Fruit fly (Drosophila melanogaster) whole organism, embryonic: ENCODE measurements around the gene Ttc19.

Experiments
- Aef1 ChIP-seq: fragments of 200-800 bp; sonication (Bioruptor generic); IDR thresholded peaks from 3 replicates; pipeline ENCODE4 v1.3.6; 2022; ENCODE audit warnings: missing biosample characterization, missing genetic modification characterization
- Atf6 ChIP-seq: fragments of 200-800 bp; sonication (Bioruptor generic); IDR thresholded peaks from 2 replicates; pipeline ENCODE4 v1.3.6; 2022; ENCODE audit warnings: missing biosample characterization, missing genetic modification characterization
- BEAF-32 ChIP-seq: fragments of 200-800 bp; sonication (Bioruptor generic); optimal IDR thresholded peaks from 3 replicates; lab custom pipeline; 2017; ENCODE audit warnings: missing biosample characterization, missing genetic modification characterization, mild to moderate bottlenecking, moderate library complexity, missing genetic modification reagents
- Blimp-1 ChIP-seq: fragments of 200-800 bp; sonication (Bioruptor generic); optimal IDR thresholded peaks from 3 replicates; lab custom pipeline; 2018; ENCODE audit warnings: missing biosample characterization, missing genetic modification characterization, mild to moderate bottlenecking, moderate library complexity, missing genetic modification reagents
- CG10209 ChIP-seq: fragments of 200-800 bp; sonication (Bioruptor generic); optimal IDR thresholded peaks from 3 replicates; lab custom pipeline; 2017; ENCODE audit warnings: missing biosample characterization, mild to moderate bottlenecking, missing genetic modification characterization, missing genetic modification reagents
- CG12219 ChIP-seq: fragments of 200-800 bp; sonication (Bioruptor generic); optimal IDR thresholded peaks from 3 replicates; lab custom pipeline; 2018; ENCODE audit warnings: missing biosample characterization, mild to moderate bottlenecking, missing genetic modification characterization
- CG12769 ChIP-seq: fragments of 200-800 bp; sonication (Bioruptor generic); optimal IDR thresholded peaks from 2 replicates; lab custom pipeline; 2019; ENCODE audit warnings: missing biosample characterization, mild to moderate bottlenecking, missing genetic modification characterization, moderate library complexity
- CG13424 ChIP-seq: fragments of 200-800 bp; sonication (Bioruptor generic); optimal IDR thresholded peaks from 2 replicates; lab custom pipeline; 2019; ENCODE audit warnings: missing biosample characterization, mild to moderate bottlenecking, missing genetic modification characterization, moderate library complexity
- CG16813 ChIP-seq: fragments of 200-800 bp; sonication (Bioruptor generic); IDR thresholded peaks from 3 replicates; pipeline ENCODE4 v1.3.6; 2022; ENCODE audit warnings: missing biosample characterization, missing genetic modification characterization; ENCODE audit not compliant: partially characterized antibody
- CG17361 ChIP-seq: fragments of 200-800 bp; sonication (Bioruptor generic); IDR thresholded peaks from 3 replicates; pipeline ENCODE4 v1.3.6; 2022; ENCODE audit warnings: missing biosample characterization, missing genetic modification characterization
- CG17385 ChIP-seq: fragments of 200-800 bp; sonication (Bioruptor generic); optimal IDR thresholded peaks from 3 replicates; lab custom pipeline; 2018; ENCODE audit warnings: missing biosample characterization, mild to moderate bottlenecking, missing genetic modification characterization
- CG1792 ChIP-seq: fragments of 200-800 bp; sonication (Bioruptor generic); optimal IDR thresholded peaks from 2 replicates; lab custom pipeline; 2016; ENCODE audit warnings: missing biosample characterization, missing genetic modification characterization
- CG18011 ChIP-seq: fragments of 200-800 bp; sonication (Bioruptor generic); optimal IDR thresholded peaks from 2 replicates; lab custom pipeline; 2017; ENCODE audit warnings: missing biosample characterization, missing genetic modification characterization, mild to moderate bottlenecking, moderate library complexity, missing genotype
- CG2202 ChIP-seq: fragments of 200-800 bp; sonication (Bioruptor generic); optimal IDR thresholded peaks from 2 replicates; lab custom pipeline; 2018; ENCODE audit warnings: missing biosample characterization, mild to moderate bottlenecking, missing genetic modification characterization
- CG30431 ChIP-seq: fragments of 200-800 bp; sonication (Bioruptor generic); optimal IDR thresholded peaks from 2 replicates; lab custom pipeline; 2017; ENCODE audit warnings: missing biosample characterization, missing genetic modification characterization
- CG4360 ChIP-seq: fragments of 200-800 bp; sonication (Bioruptor generic); IDR thresholded peaks from 2 replicates; pipeline ENCODE4 v1.3.6; 2022; ENCODE audit warnings: missing biosample characterization, missing genetic modification characterization
- CG43689 ChIP-seq: fragments of 200-800 bp; sonication (Bioruptor generic); IDR thresholded peaks from 2 replicates; pipeline ENCODE4 v1.3.6; 2022; ENCODE audit warnings: missing biosample characterization, missing genetic modification characterization
- CG7372 ChIP-seq: fragments of 200-800 bp; sonication (Bioruptor generic); IDR thresholded peaks from 2 replicates; pipeline ENCODE4 v1.3.6; 2022; ENCODE audit warnings: missing biosample characterization, missing genetic modification characterization
- CG8281 ChIP-seq: fragments of 200-800 bp; sonication (Bioruptor generic); optimal IDR thresholded peaks from 2 replicates; lab custom pipeline; 2018; ENCODE audit warnings: missing biosample characterization, mild to moderate bottlenecking, missing genetic modification characterization, moderate library complexity
- CG8388 ChIP-seq: fragments of 200-800 bp; sonication (Bioruptor generic); optimal IDR thresholded peaks from 2 replicates; lab custom pipeline; 2019; ENCODE audit warnings: missing biosample characterization, mild to moderate bottlenecking, missing genetic modification characterization, moderate library complexity
- CG8765 ChIP-seq: fragments of 200-800 bp; sonication (Bioruptor generic); IDR thresholded peaks from 2 replicates; pipeline ENCODE4 v1.3.6; 2022; ENCODE audit warnings: missing biosample characterization, missing genetic modification characterization
- CG9727 ChIP-seq: fragments of 200-800 bp; sonication (Bioruptor generic); optimal IDR thresholded peaks from 3 replicates; lab custom pipeline; 2017; ENCODE audit warnings: missing biosample characterization, mild to moderate bottlenecking, missing genetic modification characterization
- Chrac-16 ChIP-seq: fragments of 200-800 bp; sonication (Bioruptor generic); optimal IDR thresholded peaks from 3 replicates; lab custom pipeline; 2016; ENCODE audit warnings: missing biosample characterization, missing genetic modification characterization
- HLHmδ ChIP-seq: fragments of 200-800 bp; sonication (Bioruptor generic); optimal IDR thresholded peaks from 2 replicates; lab custom pipeline; 2018; ENCODE audit warnings: missing biosample characterization, mild to moderate bottlenecking, missing genetic modification characterization, moderate library complexity
- Hand ChIP-seq: fragments of 200-800 bp; sonication (Bioruptor generic); optimal IDR thresholded peaks from 2 replicates; lab custom pipeline; 2017; ENCODE audit warnings: mild to moderate bottlenecking, missing biosample characterization, missing genetic modification reagents, missing genetic modification characterization
- NC2β ChIP-seq: fragments of 200-800 bp; sonication (Bioruptor generic); optimal IDR thresholded peaks from 2 replicates; lab custom pipeline; 2016; ENCODE audit warnings: missing biosample characterization, missing genetic modification characterization
- Six4 ChIP-seq: fragments of 200-800 bp; sonication (Bioruptor generic); optimal IDR thresholded peaks from 2 replicates; lab custom pipeline; 2016; ENCODE audit warnings: missing biosample characterization, missing genetic modification characterization
- Spps ChIP-seq: fragments of 200-800 bp; sonication (Bioruptor generic); optimal IDR thresholded peaks from 2 replicates; lab custom pipeline; 2018; ENCODE audit warnings: missing biosample characterization, mild to moderate bottlenecking, missing genetic modification characterization
- amos ChIP-seq: fragments of 200-800 bp; sonication (Bioruptor generic); IDR thresholded peaks from 2 replicates; pipeline ENCODE4 v1.3.6; 2022; ENCODE audit warnings: missing biosample characterization, missing genetic modification characterization; ENCODE audit not compliant: partially characterized antibody
- bab2 ChIP-seq: fragments of 200-800 bp; sonication (Bioruptor generic); optimal IDR thresholded peaks from 2 replicates; lab custom pipeline; 2016; ENCODE audit warnings: missing biosample characterization, missing genetic modification characterization
- bcd ChIP-seq: fragments of 200-800 bp; sonication (Bioruptor generic); optimal IDR thresholded peaks from 2 replicates; lab custom pipeline; 2017; ENCODE audit warnings: missing biosample characterization, mild to moderate bottlenecking, missing genetic modification characterization
- chinmo ChIP-seq: fragments of 200-800 bp; sonication (Bioruptor generic); IDR thresholded peaks from 4 replicates; pipeline ENCODE4 v1.3.6; 2022; ENCODE audit warnings: missing biosample characterization, missing genetic modification characterization; ENCODE audit not compliant: partially characterized antibody
- dimm ChIP-seq: fragments of 200-800 bp; sonication (Bioruptor generic); IDR thresholded peaks from 2 replicates; pipeline ENCODE4 v1.3.6; 2022; ENCODE audit warnings: missing biosample characterization, missing genetic modification characterization
- dm ChIP-seq: fragments of 200-800 bp; sonication (Bioruptor generic); optimal IDR thresholded peaks from 3 replicates; lab custom pipeline; 2016; ENCODE audit warnings: missing biosample characterization, missing genetic modification characterization
- emc ChIP-seq: fragments of 200-800 bp; sonication (Bioruptor generic); optimal IDR thresholded peaks from 2 replicates; lab custom pipeline; 2016; ENCODE audit warnings: missing biosample characterization, missing genetic modification characterization
- eyg ChIP-seq: fragments of 200-800 bp; sonication (Bioruptor generic); optimal IDR thresholded peaks from 3 replicates; lab custom pipeline; 2016; ENCODE audit warnings: missing biosample characterization, missing genetic modification characterization
- fru ChIP-seq: fragments of >200 bp; optimal IDR thresholded peaks from 2 replicates; lab custom pipeline; 2017
- gt ChIP-seq: fragments of 200-800 bp; sonication (Bioruptor generic); IDR thresholded peaks from 2 replicates; pipeline ENCODE4 v1.3.6; 2022; ENCODE audit warnings: missing biosample characterization, missing genetic modification characterization
- inv ChIP-seq: fragments of 200-800 bp; sonication (Bioruptor generic); IDR thresholded peaks from 2 replicates; pipeline ENCODE4 v1.3.6; 2022; ENCODE audit warnings: missing biosample characterization, missing genetic modification characterization; ENCODE audit not compliant: partially characterized antibody
- mld ChIP-seq: fragments of 200-800 bp; sonication (Bioruptor generic); IDR thresholded peaks from 3 replicates; pipeline ENCODE4 v1.3.6; 2022; ENCODE audit warnings: missing biosample characterization, missing genetic modification characterization; ENCODE audit not compliant: partially characterized antibody
- nmo ChIP-seq: fragments of 200-800 bp; sonication (Bioruptor generic); optimal IDR thresholded peaks from 2 replicates; lab custom pipeline; 2018; ENCODE audit warnings: missing biosample characterization, mild to moderate bottlenecking, missing genetic modification characterization, moderate library complexity
- pho ChIP-seq: fragments of 200-800 bp; sonication (Bioruptor generic); optimal IDR thresholded peaks from 2 replicates; lab custom pipeline; 2016; ENCODE audit warnings: missing biosample characterization, missing genetic modification characterization
- phol ChIP-seq: fragments of 200-800 bp; sonication (Bioruptor generic); optimal IDR thresholded peaks from 3 replicates; lab custom pipeline; 2018; ENCODE audit warnings: missing biosample characterization, mild to moderate bottlenecking, missing genetic modification characterization, moderate library complexity
- pita ChIP-seq: fragments of 200-800 bp; sonication (Bioruptor generic); optimal IDR thresholded peaks from 2 replicates; lab custom pipeline; 2017; ENCODE audit warnings: missing biosample characterization, mild to moderate bottlenecking, missing genetic modification characterization
- rib ChIP-seq: fragments of 200-800 bp; sonication (Bioruptor generic); IDR thresholded peaks from 2 replicates; pipeline ENCODE4 v1.3.6; 2022; ENCODE audit warnings: missing biosample characterization, missing genetic modification characterization
- sisA ChIP-seq: fragments of 200-800 bp; sonication (Bioruptor generic); IDR thresholded peaks from 2 replicates; pipeline ENCODE4 v1.3.6; 2022; ENCODE audit warnings: missing biosample characterization, missing genetic modification characterization
- stwl ChIP-seq: fragments of 200-800 bp; sonication (Bioruptor generic); optimal IDR thresholded peaks from 3 replicates; lab custom pipeline; 2018; ENCODE audit warnings: missing biosample characterization, mild to moderate bottlenecking, missing genetic modification characterization, moderate library complexity
- unpg ChIP-seq: fragments of 200-800 bp; sonication (Bioruptor generic); optimal IDR thresholded peaks from 3 replicates; lab custom pipeline; 2018; ENCODE audit warnings: missing biosample characterization, mild to moderate bottlenecking, missing genetic modification characterization, moderate library complexity
- zen ChIP-seq: fragments of 200-800 bp; sonication (Bioruptor generic); optimal IDR thresholded peaks from 3 replicates; lab custom pipeline; 2018; ENCODE audit warnings: missing biosample characterization, mild to moderate bottlenecking, missing genetic modification characterization, moderate library complexity

Gene Ttc19

dm6 chr2L:19064706-19065105 is 19.8 kb upstream of the Ttc19 start, which contains the start of gene CG17343 (continued):
- TF ChIP-seq CG18011 (no peak), BEAF-32 (GFP tag; lab: Kevin White, UChicago) (peak; percentile 68)

- TF ChIP-seq fru (lab: Kevin White, UChicago) (no peak), dm (peak; percentile 44), nmo (GFP tag; lab: Kevin White, UChicago) (no peak), gt (GFP tag; lab: Robert Waterston, UW) (no peak), CG30431 (GFP tag; lab: Kevin White, UChicago) (no peak), sisA (GFP tag; lab: Robert Waterston, UW) (no peak), dimm (GFP tag; lab: Robert Waterston, UW) (no peak), CG8765 (no peak), unpg (GFP tag; lab: Kevin White, UChicago) (no peak), Blimp-1 (GFP tag; lab: Kevin White, UChicago) (no peak), CG8388 (GFP tag; lab: Kevin White, UChicago) (no peak), CG4360 (GFP tag; lab: Robert Waterston, UW) (no peak), CG12769 (tag; lab: Kevin White, UChicago) (no peak), mld (GFP tag; lab: Robert Waterston, UW) (peak; percentile 95), CG16813 (peak; percentile 73), Chrac-16 (no peak), CG43689 (GFP tag; lab: Robert Waterston, UW) (no peak), eyg (no peak), CG9727 (GFP tag; lab: Kevin White, UChicago) (no peak), Aef1 (GFP tag; lab: Robert Waterston, UW) (no peak), Six4 (GFP tag; lab: Kevin White, UChicago) (no peak), stwl (tag; lab: Kevin White, UChicago) (peak; percentile 54), zen (no peak), bab2 (GFP tag; lab: Kevin White, UChicago) (no peak), rib (no peak), HLHmδ (GFP tag; lab: Kevin White, UChicago) (no peak), pho (GFP tag; lab: Kevin White, UChicago) (no peak), bcd (GFP tag; lab: Kevin White, UChicago) (no peak), chinmo (GFP tag; lab: Robert Waterston, UW) (peak; percentile 97), CG12219 (GFP tag; lab: Kevin White, UChicago) (no peak), CG17361 (GFP tag; lab: Robert Waterston, UW) (no peak), emc (GFP tag; lab: Kevin White, UChicago) (no peak), CG10209 (GFP tag; lab: Kevin White, UChicago) (no peak), CG8281 (tag; lab: Kevin White, UChicago) (no peak), CG13424 (no peak), amos (GFP tag; lab: Robert Waterston, UW) (peak; percentile 82; the same call in 1 of the 2 replicates), CG17385 (GFP tag; lab: Kevin White, UChicago) (no peak), CG1792 (no peak), phol (tag; lab: Kevin White, UChicago) (no peak), CG2202 (tag; lab: Kevin White, UChicago) (no peak), pita (GFP tag; lab: Kevin White, UChicago) (no peak), Atf6 (no peak), Hand (no peak), Spps (tag; lab: Kevin White, UChicago) (no peak), NC2β (no peak), CG7372 (GFP tag; lab: Robert Waterston, UW) (no peak), inv (GFP tag; lab: Robert Waterston, UW) (peak; percentile 65)
These were observed 18.2 kb upstream of the Ttc19 start, which contains the start of gene Dus4 for dm6 chr2L:19063090-19063692. Dus4 (plus strand) TSS chr2L:19063295.
